Worm (Caenorhabditis elegans) whole organism, L1 larva: ENCODE data around the gene C53C11.1.
A peak's percentile ranks its signal among the peaks of the same experiment; 100 is the strongest.
"Not testable (repeated sequence)": the region's sequence is repeated elsewhere in the genome, so short reads cannot be mapped to it uniquely, and the experiment has no call there.

Source experiments
- C16A3.4 ChIP-seq: fragments of 150-350 bp; optimal IDR thresholded peaks from 2 replicates; lab custom pipeline; 2014; ENCODE audit warnings: missing biosample characterization, missing genetic modification characterization
- C34B4.2 ChIP-seq: sonication (generic microtip); optimal IDR thresholded peaks from 2 replicates; lab custom pipeline; 2017; ENCODE audit warnings: mild to moderate bottlenecking, missing genetic modification characterization, missing compliant biosample characterization
- F16B12.6 ChIP-seq: fragments of 150-350 bp; optimal IDR thresholded peaks from 2 replicates; lab custom pipeline; 2014; ENCODE audit warnings: missing biosample characterization, missing genetic modification characterization
- aha-1 ChIP-seq: fragments of 150-350 bp; optimal IDR thresholded peaks from 2 replicates; lab custom pipeline; 2014; ENCODE audit warnings: missing biosample characterization, missing genetic modification characterization
- aly-2 ChIP-seq: fragments of 150-350 bp; optimal IDR thresholded peaks from 2 replicates; lab custom pipeline; 2014; ENCODE audit warnings: missing biosample characterization, missing genetic modification characterization
- ceh-8 ChIP-seq: fragments of 200-800 bp; sonication (Bioruptor generic); optimal IDR thresholded peaks from 2 replicates; lab custom pipeline; 2018; ENCODE audit warnings: mild to moderate bottlenecking, missing genetic modification characterization, moderate library complexity, missing compliant biosample characterization
- ceh-82 ChIP-seq, 3 experiments: fragments of 150-350 bp in 1 of 3; sonication (generic microtip) in 2 of 3; optimal IDR thresholded peaks; 2 replicates each; lab custom pipeline; 2014 to 2017; ENCODE audit warnings: missing biosample characterization in 3 of 3, missing genetic modification characterization in 3 of 3
- ceh-90 ChIP-seq: sonication (generic microtip); optimal IDR thresholded peaks from 2 replicates; lab custom pipeline; 2016; ENCODE audit warnings: missing genetic modification characterization, missing compliant biosample characterization
- egl-13 ChIP-seq: sonication (generic microtip); optimal IDR thresholded peaks from 2 replicates; lab custom pipeline; 2016; ENCODE audit warnings: missing genotype, missing genetic modification reagents, missing genetic modification characterization, missing compliant biosample characterization
- egl-27 ChIP-seq, 2 experiments: fragments of 150-350 bp in 1 of 2; sonication (generic microtip); optimal IDR thresholded peaks; 3 replicates each; lab custom pipeline; 2017 to 2018; ENCODE audit warnings: missing biosample characterization in 2 of 2, missing genetic modification characterization in 2 of 2, missing genetic modification reagents in 2 of 2
- elt-2 ChIP-seq: sonication (generic microtip); optimal IDR thresholded peaks from 2 replicates; lab custom pipeline; 2016; ENCODE audit warnings: missing genetic modification characterization, mild to moderate bottlenecking, inconsistent platforms, missing compliant biosample characterization, missing genetic modification reagents
- ets-5 ChIP-seq: fragments of 200-800 bp; sonication (Bioruptor generic); IDR thresholded peaks from 2 replicates; pipeline ENCODE4 v1.3.6; 2022; ENCODE audit warnings: missing genetic modification characterization, missing compliant biosample characterization
- fkh-4 ChIP-seq: sonication (generic microtip); optimal IDR thresholded peaks from 2 replicates; lab custom pipeline; 2016; ENCODE audit warnings: missing compliant biosample characterization, missing genetic modification characterization, borderline replicate concordance
- fos-1 ChIP-seq: fragments of 150-350 bp; optimal IDR thresholded peaks from 2 replicates; lab custom pipeline; 2014; ENCODE audit warnings: missing biosample characterization, missing genetic modification characterization
- hlh-17 ChIP-seq: fragments of 200-800 bp; sonication (Bioruptor generic); optimal IDR thresholded peaks from 2 replicates; lab custom pipeline; 2018; ENCODE audit warnings: missing genetic modification characterization, mild to moderate bottlenecking, missing compliant biosample characterization, moderate library complexity, borderline replicate concordance
- hlh-4 ChIP-seq: sonication (generic microtip); optimal IDR thresholded peaks from 2 replicates; lab custom pipeline; 2016; ENCODE audit warnings: mild to moderate bottlenecking, missing genetic modification characterization, missing compliant biosample characterization
- lin-13 ChIP-seq: fragments of 150-350 bp; optimal IDR thresholded peaks from 2 replicates; lab custom pipeline; 2014; ENCODE audit warnings: missing biosample characterization, missing genetic modification reagents, missing genetic modification characterization
- lsy-2 ChIP-seq, 2 experiments: fragments of 150-350 bp; optimal IDR thresholded peaks; 2 replicates each; lab custom pipeline; 2014; ENCODE audit warnings: missing biosample characterization in 2 of 2, missing genetic modification characterization in 2 of 2
- mdl-1 ChIP-seq, 2 experiments: fragments of 150-350 bp; optimal IDR thresholded peaks; 2 replicates each; lab custom pipeline; 2014 to 2017; ENCODE audit warnings: missing biosample characterization in 2 of 2, missing genetic modification characterization in 2 of 2, inconsistent platforms in 1 of 2
- nhr-11 ChIP-seq: fragments of 150-350 bp; optimal IDR thresholded peaks from 2 replicates; lab custom pipeline; 2014; ENCODE audit warnings: missing biosample characterization, missing genetic modification characterization
- nhr-12 ChIP-seq: sonication (generic microtip); optimal IDR thresholded peaks from 2 replicates; lab custom pipeline; 2017; ENCODE audit warnings: missing biosample characterization, missing genetic modification characterization
- nhr-19 ChIP-seq: fragments of 200-800 bp; sonication (Bioruptor generic); conservative IDR thresholded peaks from 2 replicates; pipeline ENCODE4 v1.3.6; 2022; ENCODE audit warnings: missing genetic modification characterization, missing compliant biosample characterization
- nhr-71 ChIP-seq: sonication (generic microtip); optimal IDR thresholded peaks from 2 replicates; lab custom pipeline; 2016; ENCODE audit warnings: mild to moderate bottlenecking, missing genetic modification characterization, moderate library complexity, missing compliant biosample characterization
- nhr-76 ChIP-seq: sonication (generic microtip); optimal IDR thresholded peaks from 2 replicates; lab custom pipeline; 2017; ENCODE audit warnings: missing biosample characterization, missing genetic modification characterization
- nhr-90 ChIP-seq: sonication (generic microtip); optimal IDR thresholded peaks from 2 replicates; lab custom pipeline; 2016; ENCODE audit warnings: mild to moderate bottlenecking, missing genetic modification characterization, missing compliant biosample characterization; ENCODE audit not compliant: poor library complexity
- snpc-4 ChIP-seq: fragments of 150-350 bp; optimal IDR thresholded peaks from 2 replicates; lab custom pipeline; 2014; ENCODE audit warnings: missing biosample characterization, missing genetic modification characterization
- snu-23 ChIP-seq: sonication (generic microtip); optimal IDR thresholded peaks from 2 replicates; lab custom pipeline; 2016; ENCODE audit warnings: missing genetic modification characterization, missing compliant biosample characterization
- sox-4 ChIP-seq: sonication (generic microtip); optimal IDR thresholded peaks from 2 replicates; lab custom pipeline; 2016; ENCODE audit warnings: missing genetic modification characterization, missing compliant biosample characterization
- swsn-7 ChIP-seq: sonication (generic microtip); optimal IDR thresholded peaks from 2 replicates; lab custom pipeline; 2016; ENCODE audit warnings: missing genetic modification characterization, missing compliant biosample characterization
- tbx-2 ChIP-seq: sonication (generic microtip); optimal IDR thresholded peaks from 2 replicates; lab custom pipeline; 2016; ENCODE audit warnings: missing genetic modification characterization, missing compliant biosample characterization
- unc-30 ChIP-seq: sonication (generic microtip); optimal IDR thresholded peaks from 2 replicates; lab custom pipeline; 2017; ENCODE audit warnings: missing biosample characterization, missing genetic modification characterization
- vab-15 ChIP-seq: sonication (generic microtip); optimal IDR thresholded peaks from 2 replicates; lab custom pipeline; 2017; ENCODE audit warnings: missing genotype, mild to moderate bottlenecking, missing genetic modification characterization, missing compliant biosample characterization
- zip-4 ChIP-seq: fragments of 200-800 bp; sonication (Bioruptor generic); optimal IDR thresholded peaks from 2 replicates; lab custom pipeline; 2018; ENCODE audit warnings: mild to moderate bottlenecking, missing genetic modification characterization, moderate library complexity, missing compliant biosample characterization
- ztf-11 ChIP-seq, 2 experiments: sonication (generic microtip); optimal IDR thresholded peaks; 2 replicates each; lab custom pipeline; 2016 to 2017; ENCODE audit warnings: missing genetic modification characterization in 2 of 2, missing biosample characterization in 1 of 2, missing compliant biosample characterization in 1 of 2
- ztf-4 ChIP-seq: fragments of 150-350 bp; optimal IDR thresholded peaks from 2 replicates; lab custom pipeline; 2014; ENCODE audit warnings: missing biosample characterization, missing genetic modification characterization

C53C11.1 gene

DNA sequence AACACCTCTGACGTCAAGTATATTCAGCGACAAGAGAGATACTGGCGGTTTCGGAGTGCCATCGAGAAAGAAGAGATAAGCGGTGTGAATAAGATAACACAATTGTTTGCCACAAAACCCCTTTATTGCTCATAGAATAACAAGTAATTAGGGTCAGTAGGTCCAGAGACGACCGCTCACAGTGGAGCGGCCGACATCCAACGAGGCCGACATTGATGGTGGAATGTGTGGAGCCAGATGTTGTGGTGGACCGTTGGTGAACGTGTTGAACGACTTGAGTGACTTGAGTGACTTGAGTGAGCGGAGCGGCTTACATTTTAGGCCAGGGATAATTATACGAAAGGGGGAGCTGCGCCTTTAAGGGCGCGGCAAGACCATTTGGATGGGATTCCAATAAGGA lies 39.8 kb upstream of the C53C11.1 start:
- TF ChIP-seq ztf-4 (tag; lab: Kevin White, UChicago) = no peak
- TF ChIP-seq snpc-4 (tag; lab: Kevin White, UChicago) = peak; percentile 91
- TF ChIP-seq, all 84 proteins: peak for 1

DNA sequence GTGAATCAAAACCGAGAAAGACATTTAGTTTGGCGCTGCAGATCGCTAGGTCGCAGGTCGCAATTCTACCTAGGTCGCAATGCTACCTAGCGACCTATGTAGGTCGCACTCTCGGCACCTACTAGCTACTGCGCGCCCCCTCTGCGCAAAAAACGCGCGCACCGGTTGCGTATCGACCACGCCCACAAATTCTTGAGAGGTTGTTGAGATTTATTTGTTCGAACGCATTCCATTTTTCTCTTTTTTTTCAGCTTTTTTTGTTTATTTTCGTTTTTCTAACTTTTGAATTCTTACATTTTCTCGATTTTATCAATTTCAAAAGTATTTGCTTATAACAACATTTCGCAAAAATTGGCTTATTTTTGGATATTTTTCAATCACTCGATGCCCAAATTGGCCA lies 38.7 kb upstream of the C53C11.1 start, which contains the start of gene C33E10.10:
TSS of gene C33E10.10 (minus strand) at position 101 of the 400 bp plus-strand sequence.
- TF ChIP-seq ceh-82 (tag; optimal IDR thresholded peaks at IDR 0.05; lab: Kevin White, UChicago) (no peak), nhr-71 (tag; lab: Kevin White, UChicago) (no peak), C34B4.2 (tag; lab: Kevin White, UChicago) (no peak), nhr-12 (tag; lab: Kevin White, UChicago) (no peak), snpc-4 (tag; lab: Kevin White, UChicago) (no peak), snu-23 (no peak), ztf-11 (tag; optimal IDR thresholded peaks at IDR 0.05; lab: Kevin White, UChicago) (no peak), vab-15 (tag; lab: Kevin White, UChicago) (no peak), ceh-8 (no peak), F16B12.6 (tag; lab: Kevin White, UChicago) (no peak), egl-27 (tag; optimal IDR thresholded peaks at IDR 0.05; lab: Kevin White, UChicago) (no peak), mdl-1 (tag; optimal IDR thresholded peaks at IDR 0.05; lab: Kevin White, UChicago) (no peak), swsn-7 (tag; lab: Kevin White, UChicago) (no peak), nhr-76 (tag; lab: Kevin White, UChicago) (no peak)

- TF ChIP-seq hlh-4 (tag; lab: Kevin White, UChicago) (no peak), ceh-90 (tag; lab: Kevin White, UChicago) (no peak), ceh-82 (tag; optimal IDR thresholded peaks at IDR 0.05; lab: Kevin White, UChicago) (no peak), snpc-4 (tag; lab: Kevin White, UChicago) (no peak), vab-15 (tag; lab: Kevin White, UChicago) (no peak), lsy-2 (tag; optimal IDR thresholded peaks at IDR 0.05; lab: Kevin White, UChicago) (no peak), elt-2 (tag; lab: Kevin White, UChicago) (no peak), nhr-11 (tag; lab: Kevin White, UChicago) (no peak), unc-30 (no peak), ets-5 (GFP tag; lab: Robert Waterston, UW) (no peak), zip-4 (GFP tag; lab: Kevin White, UChicago) (no peak), nhr-90 (tag; lab: Kevin White, UChicago) (no peak), tbx-2 (tag; lab: Kevin White, UChicago) (no peak), egl-13 (no peak), sox-4 (no peak), fkh-4 (tag; lab: Kevin White, UChicago) (no peak), nhr-19 (GFP tag; lab: Robert Waterston, UW) (no peak), lin-13 (GFP tag; lab: Kevin White, UChicago) (no peak), aha-1 (tag; lab: Kevin White, UChicago) (no peak)
Observed at ce11 chrX:17302419-17302818, 38.2 kb upstream of the C53C11.1 start, which contains the start of gene fbxa-120. fbxa-120 (plus strand) TSS chrX:17302719.

DNA sequence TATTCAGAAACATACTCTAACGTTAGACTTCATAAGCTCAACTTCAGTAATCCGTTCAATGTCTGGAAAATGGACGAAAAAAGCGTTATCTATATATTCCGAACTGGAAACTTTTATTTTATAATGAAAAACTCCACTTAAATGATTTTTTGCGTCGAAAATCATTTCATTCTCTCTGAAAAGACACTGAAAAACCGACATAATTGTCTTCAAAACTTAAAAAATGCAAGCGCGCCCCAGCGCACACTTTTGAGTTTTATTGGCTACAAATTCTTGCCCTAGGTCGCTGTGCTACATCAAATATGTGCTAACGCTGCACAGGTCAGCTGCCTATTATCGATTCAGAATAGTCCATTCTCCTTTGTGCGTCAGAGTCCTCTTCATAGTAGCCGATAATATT lies 35.7 kb upstream of the C53C11.1 start, which contains the start of gene C33E10.1:
TSS of gene C33E10.1 (plus strand) at position 301 of the 400 bp plus-strand sequence.
- not testable (repeated sequence) for TF ChIP-seq F16B12.6, C16A3.4, fos-1 (tag; lab: Kevin White, UChicago)

DNA sequence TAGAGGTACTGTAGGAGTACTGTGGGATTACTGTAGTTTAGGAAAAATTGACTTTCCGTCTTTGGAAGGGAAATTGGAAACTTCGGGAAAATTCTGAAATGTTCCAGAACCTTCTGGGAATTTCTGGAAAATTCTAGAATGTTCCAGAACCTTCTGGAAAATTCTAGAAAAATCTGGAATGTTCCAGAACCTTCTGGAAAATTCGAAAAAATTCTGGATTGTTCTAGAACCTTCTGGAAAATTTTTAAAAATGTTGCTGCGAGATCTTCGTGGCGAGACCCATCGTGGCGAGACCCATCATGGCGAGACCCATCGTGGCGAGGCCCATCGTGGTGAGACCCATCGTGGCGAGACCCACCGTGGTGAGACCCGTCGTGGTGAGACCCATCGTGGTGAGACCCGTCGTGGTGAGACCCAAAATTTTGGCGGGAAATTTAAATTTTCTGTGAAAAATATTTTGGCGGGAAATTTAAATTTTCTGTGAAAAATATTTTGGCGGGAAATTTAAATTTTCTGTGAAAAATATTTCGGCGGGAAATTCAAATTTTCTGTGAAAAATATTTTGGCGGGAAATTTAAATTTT lies 29.8 kb upstream of the C53C11.1 start, which contains the start of gene C53C11.4:
TSS of gene C53C11.4 (plus strand) at position 179 of the 583 bp plus-strand sequence.
- TF ChIP-seq hlh-17 (GFP tag; lab: Kevin White, UChicago); swsn-7 (tag; lab: Kevin White, UChicago); aly-2 (tag; lab: Kevin White, UChicago): not testable (repeated sequence)
- TF ChIP-seq, all 84 proteins: peak for 0; not testable (repeated sequence) for 84
